Worm (Caenorhabditis elegans): ENCODE measurements around the gene ipla-7.

ce11 chrIV:10075899-10076298 is 13.2 kb upstream of the ipla-7 start, which contains the start of gene W01B6.5:
- TF ChIP-seq med-1 (GFP tag; optimal IDR thresholded peaks at IDR 0.05; ENCODE audit: insufficient read depth) (no peak), klf-2 (GFP tag; conservative IDR thresholded peaks at IDR 0.05) (no peak), ztf-23 (GFP tag; IDR thresholded peaks at IDR 0.05) (no peak), T22C8.4 (GFP tag; IDR thresholded peaks at IDR 0.05) (no peak), flt-1 (GFP tag; IDR thresholded peaks at IDR 0.05) (no peak), ref-1 (GFP tag; conservative IDR thresholded peaks at IDR 0.05) (no peak), cog-1 (tag; optimal IDR thresholded peaks at IDR 0.05) (no peak)

All from whole organism, midembryonic.